Worm (Caenorhabditis elegans) whole organism, L3 larva: ENCODE results near the gene abhd-14.

Source experiments
- ceh-82 ChIP-seq: fragments of 150-350 bp; optimal IDR thresholded peaks from 2 replicates; lab custom pipeline; 2014; ENCODE audit warnings: missing biosample characterization, missing genetic modification characterization
- fkh-2 ChIP-seq: fragments of 150-350 bp; optimal IDR thresholded peaks from 2 replicates; lab custom pipeline; 2014; ENCODE audit warnings: missing biosample characterization, missing genetic modification reagents, missing genetic modification characterization
- nhr-237 ChIP-seq: fragments of 150-350 bp; optimal IDR thresholded peaks from 2 replicates; lab custom pipeline; 2014; ENCODE audit warnings: missing biosample characterization, missing genetic modification characterization
- nhr-77 ChIP-seq: fragments of 150-350 bp; optimal IDR thresholded peaks from 2 replicates; lab custom pipeline; 2014; ENCODE audit warnings: missing biosample characterization, missing genetic modification characterization
- sea-2 ChIP-seq: fragments of 150-350 bp; sonication (generic microtip); optimal IDR thresholded peaks from 4 replicates; lab custom pipeline; 2014; ENCODE audit warnings: missing biosample characterization, missing genetic modification reagents, missing genetic modification characterization
- skn-1 ChIP-seq: fragments of 150-350 bp; optimal IDR thresholded peaks from 2 replicates; lab custom pipeline; 2014; ENCODE audit warnings: missing biosample characterization, missing genetic modification characterization

- no peak for TF ChIP-seq sea-2 (GFP tag; lab: Kevin White, UChicago)
- no peak for TF ChIP-seq ceh-82 (tag; lab: Kevin White, UChicago)
- TF ChIP-seq nhr-77, result no peak
- TF ChIP-seq skn-1 (tag; lab: Kevin White, UChicago), result no peak
- TF ChIP-seq nhr-237 (tag; lab: Kevin White, UChicago), result no peak
- no peak for TF ChIP-seq fkh-2 (tag; lab: Kevin White, UChicago)
Observed at ce11 chrIV:998914-999313, 30.9 kb downstream of the abhd-14 start, which contains the start of gene Y55F3AM.5.
